Worm (Caenorhabditis elegans): ENCODE measurements around the gene clec-196.

DNA sequence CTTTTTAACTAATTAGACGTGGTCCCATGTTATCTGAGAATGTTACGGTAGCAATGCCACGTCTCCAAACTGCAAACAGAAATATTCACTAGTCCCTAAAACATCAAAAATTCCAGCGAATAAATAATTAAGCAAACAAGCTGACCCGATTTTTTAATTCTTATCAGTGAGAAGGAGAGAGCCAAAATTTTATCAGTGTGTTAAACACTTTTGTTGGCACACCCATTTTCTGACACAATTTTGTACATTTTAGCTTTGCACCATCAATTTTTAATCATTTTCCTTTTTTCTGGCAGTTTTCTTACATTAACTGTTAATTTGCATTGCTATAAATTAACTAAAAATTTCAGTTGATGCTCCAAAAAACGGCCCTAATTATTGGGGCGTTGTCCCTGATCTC is 43.7 kb downstream of the clec-196 start, which contains the start of gene C49C3.4:
- no peak for TF ChIP-seq ztf-29 (GFP tag; IDR thresholded peaks at IDR 0.05)
- no peak for TF ChIP-seq tab-1 (GFP tag; IDR thresholded peaks at IDR 0.05)
- TF ChIP-seq flt-1 (GFP tag; IDR thresholded peaks at IDR 0.05) = no peak

All from whole organism, midembryonic.